Fruit fly (Drosophila melanogaster) Kc167 (cell line): ENCODE data around the gene RpL6.

Source experiments
- Myc ChIP-seq: fragments of >200 bp; optimal IDR thresholded peaks from 2 replicates; lab custom pipeline; 2017; ENCODE audit warnings: missing external identifiers
- Sin3A ChIP-seq: fragments of >200 bp; optimal IDR thresholded peaks from 2 replicates; lab custom pipeline; 2018; ENCODE audit warnings: missing external identifiers
- h ChIP-seq: fragments of >200 bp; optimal IDR thresholded peaks from 3 replicates; lab custom pipeline; 2018; ENCODE audit warnings: missing external identifiers
- insv ChIP-seq: fragments of >200 bp; optimal IDR thresholded peaks from 3 replicates; lab custom pipeline; 2018; ENCODE audit warnings: missing external identifiers
- psq ChIP-seq: fragments of >200 bp; optimal IDR thresholded peaks from 2 replicates; lab custom pipeline; 2017; ENCODE audit warnings: missing external identifiers
- ttk ChIP-seq: sonication (Bioruptor generic); optimal IDR thresholded peaks from 2 replicates; lab custom pipeline; 2017; ENCODE audit warnings: missing external identifiers

RpL6 gene

DNA sequence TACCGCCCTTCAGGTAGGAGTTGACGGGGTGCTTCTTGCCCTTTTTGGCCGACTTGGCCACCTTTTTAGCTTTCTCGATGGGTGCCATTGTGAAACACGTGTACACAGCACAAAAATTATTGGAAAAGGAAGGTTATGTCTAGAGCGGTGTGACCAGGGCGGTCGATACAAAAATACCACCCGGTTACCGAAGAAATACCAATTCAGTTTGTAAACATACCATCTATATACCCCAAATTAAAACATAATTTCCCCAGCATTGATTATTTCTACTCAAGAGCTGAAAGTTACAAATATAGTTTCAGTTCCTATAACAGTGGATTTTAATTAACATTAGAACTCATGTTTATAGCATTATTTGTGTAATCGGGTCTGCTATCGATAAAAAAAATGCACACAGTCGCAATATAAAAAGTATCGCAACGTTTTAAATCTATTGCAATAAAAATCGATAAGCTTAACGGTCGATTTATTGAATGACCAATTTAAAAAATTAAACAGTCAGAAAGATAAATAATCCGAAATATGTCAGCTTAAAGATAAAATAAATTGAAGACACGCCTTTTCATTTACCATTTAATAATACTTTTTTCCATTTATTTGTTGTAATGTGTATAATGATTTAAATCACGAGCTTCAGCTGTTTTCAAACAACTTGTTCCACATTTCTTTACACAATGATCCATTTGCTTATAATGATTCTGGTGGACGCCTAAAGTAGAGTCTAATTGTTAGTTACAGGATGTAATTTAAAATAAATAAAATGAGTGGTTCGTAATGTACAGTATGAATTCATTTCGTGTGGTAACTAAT is at the start of gene RpL6:
TSS of gene RpL6 (minus strand) at position 134 of the 813 bp plus-strand sequence.
- TF ChIP-seq ttk (lab: Kevin White, UChicago) (no peak), psq (lab: Kevin White, UChicago) (no peak), Myc (lab: Kevin White, UChicago) (no peak), h (lab: Kevin White, UChicago) (no peak), Sin3A (lab: Kevin White, UChicago) (no peak), insv (lab: Kevin White, UChicago) (no peak)

DNA sequence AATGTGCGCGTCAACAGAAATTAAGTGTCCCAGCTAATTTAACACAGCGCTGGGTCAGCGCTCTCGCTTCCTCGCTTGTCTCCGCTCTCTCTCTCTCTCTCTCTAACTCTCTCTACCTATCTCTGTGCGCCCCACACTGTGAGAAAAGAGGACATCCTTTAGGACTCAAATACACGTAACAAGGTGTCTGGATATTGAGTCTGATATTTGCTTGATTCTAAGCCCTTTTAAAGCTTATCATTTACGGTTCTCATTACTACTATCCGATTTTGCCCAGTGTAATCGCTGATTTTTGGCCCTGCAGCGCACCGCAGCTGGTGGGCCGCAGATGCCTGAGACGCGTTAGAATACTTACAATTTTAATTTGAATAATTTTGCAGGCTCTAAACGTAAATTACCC is 40.5 kb upstream of the RpL6 start:
- TF ChIP-seq h (lab: Kevin White, UChicago) (no peak), Sin3A (lab: Kevin White, UChicago) (no peak), ttk (lab: Kevin White, UChicago) (no peak), Myc (lab: Kevin White, UChicago) (no peak), insv (lab: Kevin White, UChicago) (no peak), psq (lab: Kevin White, UChicago) (no peak)

- TF ChIP-seq insv (lab: Kevin White, UChicago) (no peak), Sin3A (lab: Kevin White, UChicago) (no peak)
Measured at dm6 chr3R:31632316-31632715, 36.3 kb upstream of the RpL6 start.

DNA sequence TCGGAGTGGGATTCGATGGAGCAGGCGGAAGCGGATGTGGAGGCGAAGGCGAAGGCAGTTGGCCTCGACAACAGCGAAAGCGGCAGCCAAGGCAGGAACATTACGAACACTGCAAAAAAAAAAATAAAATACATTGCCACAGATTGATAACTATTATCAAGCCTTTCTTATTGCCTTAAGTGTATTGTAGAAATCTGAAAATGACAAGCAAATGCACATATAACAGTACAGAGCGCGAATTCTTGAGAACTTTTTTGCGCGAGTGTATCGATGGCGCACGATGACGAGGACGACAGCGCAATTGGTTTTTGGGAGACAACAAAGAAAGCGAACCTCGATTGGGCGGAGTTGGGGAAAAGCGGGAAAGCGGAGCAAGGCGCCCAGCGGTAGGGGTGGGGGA is 34.4 kb upstream of the RpL6 start:
- TF ChIP-seq insv (lab: Kevin White, UChicago) (no peak), h (lab: Kevin White, UChicago) (no peak), ttk (lab: Kevin White, UChicago) (no peak), Sin3A (lab: Kevin White, UChicago) (no peak), psq (lab: Kevin White, UChicago) (no peak)

dm6 chr3R:31627186-31627585 is 31.2 kb upstream of the RpL6 start:
- TF ChIP-seq psq (lab: Kevin White, UChicago) = no peak

DNA sequence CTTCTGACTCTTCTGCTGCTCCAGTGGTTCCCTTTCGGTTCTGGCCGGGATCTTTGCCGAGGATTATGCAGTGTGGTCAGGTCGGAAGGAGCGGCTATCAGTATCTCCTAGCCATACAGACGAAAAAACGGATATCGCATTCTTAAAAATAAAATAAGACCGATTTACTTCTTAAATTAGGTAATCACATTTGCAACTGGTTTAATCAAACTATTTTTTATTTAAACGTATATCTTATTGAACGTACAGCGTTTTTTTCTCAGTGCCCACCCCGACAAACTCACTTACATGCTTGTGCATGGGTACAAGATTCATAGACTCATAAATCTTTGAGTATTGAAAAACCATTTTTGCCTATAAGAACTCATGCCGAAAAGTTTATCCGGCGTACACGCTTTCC is 30.2 kb upstream of the RpL6 start:
- TF ChIP-seq h (lab: Kevin White, UChicago) = no peak
- TF ChIP-seq ttk (lab: Kevin White, UChicago) = no peak
- no peak for TF ChIP-seq Sin3A (lab: Kevin White, UChicago)
- no peak for TF ChIP-seq insv (lab: Kevin White, UChicago)
- TF ChIP-seq psq (lab: Kevin White, UChicago) = no peak
- TF ChIP-seq Myc (lab: Kevin White, UChicago) = no peak

DNA sequence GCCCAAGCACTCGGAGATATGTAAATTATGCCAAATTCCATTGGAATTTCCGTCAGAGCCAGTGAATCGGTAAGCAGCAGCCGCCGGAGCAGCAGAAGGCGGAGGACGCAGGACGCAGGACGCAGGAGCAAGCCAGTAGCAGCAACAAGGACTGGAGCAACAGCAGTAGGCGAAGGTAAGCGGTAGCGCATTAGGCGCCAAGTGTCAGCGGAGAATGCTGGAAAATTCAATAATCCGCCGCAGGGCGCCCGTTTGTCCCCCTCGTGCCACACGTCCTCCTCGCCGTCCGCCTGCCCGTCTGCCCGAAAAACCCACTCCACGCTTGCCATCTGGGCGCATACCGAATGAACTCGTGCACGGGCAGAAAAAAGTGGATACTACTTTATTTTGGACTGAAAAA is 26.6 kb upstream of the RpL6 start:
- TF ChIP-seq insv (lab: Kevin White, UChicago) (no peak), Myc (lab: Kevin White, UChicago) (no peak), h (lab: Kevin White, UChicago) (no peak), ttk (lab: Kevin White, UChicago) (no peak), Sin3A (lab: Kevin White, UChicago) (no peak), psq (lab: Kevin White, UChicago) (no peak)

- TF ChIP-seq insv (lab: Kevin White, UChicago) = no peak
- no peak for TF ChIP-seq h (lab: Kevin White, UChicago)
- no peak for TF ChIP-seq ttk (lab: Kevin White, UChicago)
- no peak for TF ChIP-seq Sin3A (lab: Kevin White, UChicago)
- no peak for TF ChIP-seq Myc (lab: Kevin White, UChicago)
- no peak for TF ChIP-seq psq (lab: Kevin White, UChicago)
Measured at dm6 chr3R:31621814-31622213, 25.8 kb upstream of the RpL6 start, which contains the start of gene kek6. kek6 (plus strand) TSS chr3R:31622136.

DNA sequence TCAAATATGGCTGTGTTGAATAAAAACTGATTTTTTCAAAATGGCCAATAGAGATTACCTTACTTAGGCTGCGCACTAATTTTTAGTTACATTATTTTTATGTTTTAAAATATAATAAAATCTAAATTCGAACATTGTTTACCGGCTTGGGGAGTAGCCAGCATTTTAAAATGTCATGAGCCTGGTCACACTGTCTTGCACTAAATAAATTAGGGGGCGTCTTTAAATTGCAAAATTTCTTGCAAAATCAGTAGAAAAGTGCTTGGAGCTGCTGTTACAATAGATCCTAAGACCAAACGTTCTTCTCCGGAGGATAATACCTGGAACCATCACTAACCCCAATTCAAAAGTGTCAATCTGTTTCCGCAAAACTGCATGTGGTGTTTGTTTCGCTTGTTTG is 21.8 kb upstream of the RpL6 start, which contains the start of gene pasha:
TSS of gene pasha (plus strand) at position 177 of the 400 bp plus-strand sequence.
- no peak for TF ChIP-seq psq (lab: Kevin White, UChicago)
- no peak for TF ChIP-seq h (lab: Kevin White, UChicago)
- no peak for TF ChIP-seq insv (lab: Kevin White, UChicago)

DNA sequence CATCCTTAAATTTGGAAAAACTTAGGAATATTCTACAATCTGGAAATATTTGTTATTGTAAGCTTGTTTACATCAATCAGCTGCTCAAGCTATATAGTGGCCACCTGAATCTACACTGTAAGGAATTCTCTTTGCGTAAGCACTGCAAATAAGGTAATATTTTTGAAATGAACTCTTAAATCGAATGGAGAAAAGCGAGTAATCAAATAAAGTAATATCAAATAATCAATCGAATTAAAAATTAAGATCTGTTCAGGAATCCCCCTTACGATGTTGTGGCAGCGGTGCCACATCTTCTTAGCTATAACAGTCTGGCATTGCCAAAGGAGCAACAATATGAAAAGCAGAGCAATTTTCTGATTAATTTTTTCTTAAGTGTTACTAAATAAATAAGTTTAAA is 20.0 kb upstream of the RpL6 start, which contains the start of the genes Mnat9 and CG1792:
TSS of gene Mnat9 (minus strand) at position 160 of the 400 bp plus-strand sequence.
TSS of gene CG1792 (plus strand) at position 303 of the 400 bp plus-strand sequence.
- no peak for TF ChIP-seq h (lab: Kevin White, UChicago)
- TF ChIP-seq ttk (lab: Kevin White, UChicago) = no peak
- TF ChIP-seq psq (lab: Kevin White, UChicago) = no peak
- TF ChIP-seq Myc (lab: Kevin White, UChicago) = no peak
- TF ChIP-seq Sin3A (lab: Kevin White, UChicago) = no peak

DNA sequence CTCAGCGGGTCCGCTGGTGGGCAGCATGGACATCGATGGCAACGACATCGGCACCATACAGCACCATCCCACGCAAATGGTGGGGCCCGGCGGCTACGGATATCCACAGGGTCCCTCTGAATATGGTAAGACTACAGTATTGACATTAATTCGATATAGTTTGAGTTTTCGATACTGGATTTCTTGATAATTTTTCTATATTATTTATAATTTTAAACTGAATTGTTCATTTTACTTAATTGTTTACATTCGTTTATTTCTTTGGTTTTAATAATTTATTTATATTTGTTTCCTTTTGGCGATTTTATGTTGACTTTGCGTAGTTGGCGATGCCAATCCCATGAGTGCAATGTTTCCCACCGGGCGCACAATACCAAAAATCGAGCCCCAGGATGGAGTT is 16.6 kb upstream of the RpL6 start, which contains the start of gene CycG:
TSS of gene CycG (minus strand) at position 101 of the 400 bp plus-strand sequence.
- TF ChIP-seq insv (lab: Kevin White, UChicago) (no peak), psq (lab: Kevin White, UChicago) (no peak), Sin3A (lab: Kevin White, UChicago) (no peak), Myc (lab: Kevin White, UChicago) (no peak), ttk (lab: Kevin White, UChicago) (no peak), h (lab: Kevin White, UChicago) (no peak)
